Worm (Caenorhabditis elegans): Measurements from ENCODE around the gene Y55F3AM.13.

ce11 chrIV:1015430-1015829, 40.7 kb downstream of the Y55F3AM.13 start:
- TF ChIP-seq hrde-1 (tag; optimal IDR thresholded peaks at IDR 0.05; ENCODE audit: borderline replicate concordance), result no peak
- no peak for TF ChIP-seq snpc-4 (GFP tag; optimal IDR thresholded peaks at IDR 0.05)
- no peak for TF ChIP-seq snpc-4 (tag; optimal IDR thresholded peaks at IDR 0.05)
- TF ChIP-seq nhr-179 (tag; optimal IDR thresholded peaks at IDR 0.05), result no peak
- no peak for TF ChIP-seq unc-62 (GFP tag; optimal IDR thresholded peaks at IDR 0.05)
- TF ChIP-seq nfya-1 (tag; optimal IDR thresholded peaks at IDR 0.05; ENCODE audit: borderline replicate concordance, insufficient read depth), result no peak
- no peak for TF ChIP-seq F10E7.11 (tag; optimal IDR thresholded peaks at IDR 0.05)
- no peak for TF ChIP-seq chd-7 (tag; optimal IDR thresholded peaks at IDR 0.05)
- TF ChIP-seq lag-1 (GFP tag; IDR thresholded peaks at IDR 0.05), result no peak
- TF ChIP-seq tbx-9 (tag; optimal IDR thresholded peaks at IDR 0.05; ENCODE audit: borderline replicate concordance), result no peak
- no peak for TF ChIP-seq ztf-25 (GFP tag; IDR thresholded peaks at IDR 0.05)
- TF ChIP-seq ama-1 (optimal IDR thresholded peaks at IDR 0.05), result no peak
- TF ChIP-seq ama-1 (GFP tag; optimal IDR thresholded peaks at IDR 0.05), result no peak
- no peak for TF ChIP-seq pha-4 (tag; optimal IDR thresholded peaks at IDR 0.05)
- no peak for TF ChIP-seq F22D6.2 (tag; optimal IDR thresholded peaks at IDR 0.05)
- no peak for TF ChIP-seq akir-1 (GFP tag; optimal IDR thresholded peaks at IDR 0.05)

Measured in whole organism, young adult.